Fruit fly (Drosophila melanogaster) whole organism, embryonic: Measurements from ENCODE around the gene CG17996.

Experiments
- Adf1 ChIP-seq: fragments of 200-800 bp; sonication (Bioruptor generic); IDR thresholded peaks from 2 replicates; pipeline ENCODE4 v1.3.6; 2022; ENCODE audit warnings: missing biosample characterization, missing genetic modification characterization
- Asciz ChIP-seq: fragments of 200-800 bp; sonication (Bioruptor generic); optimal IDR thresholded peaks from 2 replicates; lab custom pipeline; 2017; ENCODE audit warnings: missing biosample characterization, mild to moderate bottlenecking, missing genetic modification characterization, missing genetic modification reagents
- B-H2 ChIP-seq: fragments of 200-800 bp; sonication (Bioruptor generic); optimal IDR thresholded peaks from 2 replicates; lab custom pipeline; 2018; ENCODE audit warnings: missing biosample characterization, mild to moderate bottlenecking, missing genetic modification characterization
- Bteb2 ChIP-seq: fragments of 200-800 bp; sonication (Bioruptor generic); optimal IDR thresholded peaks from 2 replicates; lab custom pipeline; 2016; ENCODE audit warnings: missing biosample characterization, missing genetic modification characterization
- C15 ChIP-seq: fragments of 200-800 bp; sonication (Bioruptor generic); IDR thresholded peaks from 3 replicates; pipeline ENCODE4 v1.3.6; 2022; ENCODE audit warnings: missing biosample characterization, missing genetic modification characterization
- CG11093 ChIP-seq: fragments of 200-800 bp; sonication (Bioruptor generic); IDR thresholded peaks from 3 replicates; pipeline ENCODE4 v1.3.6; 2022; ENCODE audit warnings: missing biosample characterization, missing genetic modification characterization
- CG11398 ChIP-seq: fragments of 200-800 bp; sonication (Bioruptor generic); optimal IDR thresholded peaks from 2 replicates; lab custom pipeline; 2016; ENCODE audit warnings: missing biosample characterization, missing genetic modification characterization
- CG12391 ChIP-seq: fragments of 200-800 bp; sonication (Bioruptor generic); optimal IDR thresholded peaks from 3 replicates; lab custom pipeline; 2018; ENCODE audit warnings: missing biosample characterization, mild to moderate bottlenecking, missing genetic modification characterization, moderate library complexity
- CG14667 ChIP-seq: fragments of 200-800 bp; sonication (Bioruptor generic); IDR thresholded peaks from 2 replicates; pipeline ENCODE4 v1.3.6; 2022; ENCODE audit warnings: missing biosample characterization, missing genetic modification characterization
- CG17186 ChIP-seq: fragments of 200-800 bp; sonication (Bioruptor generic); optimal IDR thresholded peaks from 3 replicates; lab custom pipeline; 2017; ENCODE audit warnings: missing biosample characterization, missing genetic modification reagents, missing genetic modification characterization
- CG17912 ChIP-seq: fragments of 200-800 bp; sonication (Bioruptor generic); optimal IDR thresholded peaks from 2 replicates; lab custom pipeline; 2018; ENCODE audit warnings: missing biosample characterization, mild to moderate bottlenecking, missing genetic modification characterization
- CG18262 ChIP-seq: fragments of 200-800 bp; optimal IDR thresholded peaks from 3 replicates; lab custom pipeline; 2019; ENCODE audit warnings: missing biosample characterization, mild to moderate bottlenecking, missing genetic modification characterization, moderate library complexity
- CG2678 ChIP-seq: fragments of 200-800 bp; sonication (Bioruptor generic); optimal IDR thresholded peaks from 3 replicates; lab custom pipeline; 2019; ENCODE audit warnings: missing biosample characterization, mild to moderate bottlenecking, missing genetic modification characterization, moderate library complexity
- CG31441 ChIP-seq: fragments of 200-800 bp; sonication (Bioruptor generic); IDR thresholded peaks from 2 replicates; pipeline ENCODE4 v1.3.6; 2022; ENCODE audit warnings: missing biosample characterization, missing genetic modification characterization
- CG3163 ChIP-seq: fragments of 200-800 bp; sonication (Bioruptor generic); optimal IDR thresholded peaks from 3 replicates; lab custom pipeline; 2016; ENCODE audit warnings: missing biosample characterization, missing genetic modification characterization
- CG32767 ChIP-seq: fragments of 200-800 bp; sonication (Bioruptor generic); IDR thresholded peaks from 2 replicates; pipeline ENCODE4 v1.3.6; 2022; ENCODE audit warnings: missing biosample characterization, missing genetic modification characterization
- CG3838 ChIP-seq: fragments of 200-800 bp; sonication (Bioruptor generic); optimal IDR thresholded peaks from 3 replicates; lab custom pipeline; 2016; ENCODE audit warnings: missing biosample characterization, missing genetic modification characterization
- CG4617 ChIP-seq: fragments of 200-800 bp; sonication (Bioruptor generic); optimal IDR thresholded peaks from 3 replicates; lab custom pipeline; 2016; ENCODE audit warnings: missing biosample characterization, missing genetic modification characterization, borderline replicate concordance
- CG8359 ChIP-seq: fragments of 200-800 bp; sonication (Bioruptor generic); optimal IDR thresholded peaks from 2 replicates; lab custom pipeline; 2017; ENCODE audit warnings: missing biosample characterization, mild to moderate bottlenecking, missing genetic modification characterization, borderline replicate concordance
- CG9609 ChIP-seq: fragments of 200-800 bp; sonication (Bioruptor generic); optimal IDR thresholded peaks from 3 replicates; lab custom pipeline; 2016; ENCODE audit warnings: missing biosample characterization, missing genetic modification characterization
- Dfd ChIP-seq, 2 experiments: fragments of >200 bp; optimal IDR thresholded peaks; 2 replicates each; lab custom pipeline; 2017; ENCODE audit warnings: missing biosample characterization in 2 of 2, missing genetic modification characterization in 2 of 2
- Elba2 ChIP-seq: fragments of 200-800 bp; sonication (Bioruptor generic); optimal IDR thresholded peaks from 3 replicates; lab custom pipeline; 2016; ENCODE audit warnings: missing biosample characterization, missing genetic modification characterization
- Fer1 ChIP-seq: fragments of 200-800 bp; sonication (Bioruptor generic); optimal IDR thresholded peaks from 2 replicates; lab custom pipeline; 2017; ENCODE audit warnings: missing biosample characterization, mild to moderate bottlenecking, missing genetic modification characterization
- Lim3 ChIP-seq: fragments of 200-800 bp; sonication (Bioruptor generic); IDR thresholded peaks from 2 replicates; pipeline ENCODE4 v1.3.6; 2022; ENCODE audit warnings: missing biosample characterization, missing genetic modification characterization
- Neu2 ChIP-seq: fragments of 200-800 bp; sonication (Bioruptor generic); optimal IDR thresholded peaks from 3 replicates; lab custom pipeline; 2016; ENCODE audit warnings: missing biosample characterization, missing genetic modification characterization, borderline replicate concordance
- Nf-YA ChIP-seq: fragments of 200-800 bp; sonication (Bioruptor generic); IDR thresholded peaks from 2 replicates; pipeline ENCODE4 v1.3.6; 2022; ENCODE audit warnings: missing biosample characterization, missing genetic modification characterization
- Rfx ChIP-seq: fragments of 200-800 bp; sonication (Bioruptor generic); IDR thresholded peaks from 2 replicates; pipeline ENCODE4 v1.3.6; 2022; ENCODE audit warnings: missing biosample characterization, missing genetic modification characterization
- ac ChIP-seq: fragments of 200-800 bp; sonication (Bioruptor generic); optimal IDR thresholded peaks from 3 replicates; lab custom pipeline; 2017; ENCODE audit warnings: missing biosample characterization, mild to moderate bottlenecking, missing genetic modification characterization
- al ChIP-seq: fragments of 200-800 bp; sonication (Bioruptor generic); IDR thresholded peaks from 2 replicates; pipeline ENCODE4 v1.3.6; 2022; ENCODE audit warnings: missing biosample characterization, missing genetic modification characterization
- aop ChIP-seq: fragments of 200-800 bp; sonication (Bioruptor generic); IDR thresholded peaks from 2 replicates; pipeline ENCODE4 v1.3.6; 2022; ENCODE audit warnings: missing biosample characterization, missing genetic modification characterization
- bab2 ChIP-seq: fragments of 200-800 bp; sonication (Bioruptor generic); optimal IDR thresholded peaks from 2 replicates; lab custom pipeline; 2016; ENCODE audit warnings: missing biosample characterization, missing genetic modification characterization
- cad ChIP-seq: fragments of >200 bp; optimal IDR thresholded peaks from 2 replicates; lab custom pipeline; 2017; ENCODE audit warnings: missing biosample characterization, missing genetic modification characterization
- en ChIP-seq: fragments of 200-800 bp; sonication (Bioruptor generic); optimal IDR thresholded peaks from 2 replicates; lab custom pipeline; 2016; ENCODE audit warnings: missing biosample characterization, missing genetic modification characterization
- gcm2 ChIP-seq: fragments of 200-800 bp; sonication (Bioruptor generic); optimal IDR thresholded peaks from 2 replicates; lab custom pipeline; 2016; ENCODE audit warnings: missing biosample characterization, missing genetic modification characterization
- gfzf ChIP-seq: fragments of 200-800 bp; sonication (Bioruptor generic); optimal IDR thresholded peaks from 2 replicates; lab custom pipeline; 2016; ENCODE audit warnings: missing biosample characterization, mild to moderate bottlenecking, missing genetic modification characterization, moderate library complexity
- ham ChIP-seq: fragments of 200-800 bp; sonication (Bioruptor generic); IDR thresholded peaks from 2 replicates; pipeline ENCODE4 v1.3.6; 2022; ENCODE audit warnings: missing biosample characterization, missing genetic modification characterization
- hbn ChIP-seq: fragments of 200-800 bp; sonication (Bioruptor generic); IDR thresholded peaks from 2 replicates; pipeline ENCODE4 v1.3.6; 2022; ENCODE audit warnings: missing biosample characterization, missing genetic modification characterization; ENCODE audit not compliant: partially characterized antibody
- kah ChIP-seq: fragments of 200-800 bp; sonication (Bioruptor generic); optimal IDR thresholded peaks from 2 replicates; lab custom pipeline; 2018; ENCODE audit warnings: missing biosample characterization, mild to moderate bottlenecking, missing genetic modification characterization
- lola ChIP-seq, 3 experiments: fragments of >200 bp in 2 of 3; fragments of 200-800 bp in 1 of 3; sonication (Bioruptor generic) in 1 of 3; optimal IDR thresholded peaks; 2 replicates each; lab custom pipeline; 2017 to 2019; ENCODE audit warnings: missing biosample characterization in 3 of 3, missing genetic modification characterization in 3 of 3, mild to moderate bottlenecking in 1 of 3, moderate library complexity in 1 of 3
- nerfin-1 ChIP-seq: fragments of 200-800 bp; sonication (Bioruptor generic); optimal IDR thresholded peaks from 3 replicates; lab custom pipeline; 2019; ENCODE audit warnings: missing biosample characterization, mild to moderate bottlenecking, missing genetic modification characterization, moderate library complexity
- otp ChIP-seq: fragments of 200-800 bp; sonication (Bioruptor generic); IDR thresholded peaks from 3 replicates; pipeline ENCODE4, ENCODE4 v1.3.6; 2022; ENCODE audit warnings: missing biosample characterization, missing genetic modification characterization
- prd ChIP-seq, 3 experiments: fragments of >200 bp in 2 of 3; fragments of 200-800 bp in 1 of 3; sonication (Bioruptor generic) in 1 of 3; optimal IDR thresholded peaks in 2 of 3; IDR thresholded peaks in 1 of 3; 2 replicates in 2 of 3; 3 replicates in 1 of 3; pipeline versions ENCODE4 v1.3.6 to Lab custom; 2017 to 2022; ENCODE audit warnings: missing biosample characterization in 1 of 3, missing genetic modification characterization in 1 of 3
- run ChIP-seq: fragments of 200-800 bp; sonication (Bioruptor generic); optimal IDR thresholded peaks from 3 replicates; lab custom pipeline; 2018; ENCODE audit warnings: missing biosample characterization, mild to moderate bottlenecking, missing genetic modification characterization
- sc ChIP-seq, 3 experiments: fragments of >200 bp in 2 of 3; fragments of 200-800 bp in 1 of 3; sonication (Bioruptor generic) in 1 of 3; optimal IDR thresholded peaks; 2 replicates in 2 of 3; 3 replicates in 1 of 3; lab custom pipeline; 2017; ENCODE audit warnings: mild to moderate bottlenecking in 1 of 3, missing biosample characterization in 1 of 3, missing genetic modification characterization in 1 of 3, missing genetic modification reagents in 1 of 3
- sd ChIP-seq: fragments of 200-800 bp; sonication (Bioruptor generic); optimal IDR thresholded peaks from 3 replicates; lab custom pipeline; 2018; ENCODE audit warnings: missing biosample characterization, mild to moderate bottlenecking, missing genetic modification characterization, moderate library complexity
- vvl ChIP-seq: fragments of 200-800 bp; sonication (Bioruptor generic); IDR thresholded peaks from 2 replicates; pipeline ENCODE4 v1.3.6; 2022; ENCODE audit warnings: missing biosample characterization, missing genetic modification characterization
- wdn ChIP-seq: fragments of 200-800 bp; sonication (Bioruptor generic); IDR thresholded peaks from 2 replicates; pipeline ENCODE4 v1.3.6; 2022; ENCODE audit warnings: missing biosample characterization, missing genetic modification characterization
- wor ChIP-seq: fragments of 200-800 bp; sonication (Bioruptor generic); IDR thresholded peaks from 2 replicates; pipeline ENCODE4 v1.3.6; 2022; ENCODE audit warnings: missing biosample characterization, missing genetic modification characterization
- zf30C ChIP-seq: fragments of 200-800 bp; sonication (Bioruptor generic); optimal IDR thresholded peaks from 3 replicates; lab custom pipeline; 2018; ENCODE audit warnings: missing biosample characterization, mild to moderate bottlenecking, missing genetic modification characterization

The CG17996 gene

dm6 chr2L:16684908-16685611, 45.8 kb downstream of the CG17996 start (continued):
- TF ChIP-seq bab2 (GFP tag; lab: Kevin White, UChicago) (no peak), CG9609 (no peak), aop (GFP tag; lab: Robert Waterston, UW) (no peak), CG4617 (GFP tag; lab: Kevin White, UChicago) (no peak), Elba2 (GFP tag; lab: Kevin White, UChicago) (no peak), C15 (GFP tag; lab: Robert Waterston, UW) (no peak), ac (no peak), CG11398 (GFP tag; lab: Kevin White, UChicago) (no peak), CG31441 (peak; percentile 66), wdn (GFP tag; lab: Robert Waterston, UW) (no peak), CG2678 (tag; lab: Kevin White, UChicago) (peak; percentile 89), al (GFP tag; lab: Robert Waterston, UW) (no peak), CG3163 (no peak), gcm2 (GFP tag; lab: Kevin White, UChicago) (no peak), ham (GFP tag; lab: Robert Waterston, UW) (no peak), Lim3 (no peak), Neu2 (no peak), CG32767 (peak; percentile 12; the same call in 1 of the 2 replicates), Nf-YA (GFP tag; lab: Robert Waterston, UW) (no peak), lola (GFP tag; optimal IDR thresholded peaks at IDR 0.05; lab: Kevin White, UChicago) (peak in 1 of 3 experiments; percentile 33), en (GFP tag; lab: Kevin White, UChicago) (no peak), Asciz (peak; percentile 53), zf30C (GFP tag; lab: Kevin White, UChicago) (no peak), Bteb2 (GFP tag; lab: Kevin White, UChicago) (no peak), Dfd (GFP tag; optimal IDR thresholded peaks at IDR 0.05; lab: Kevin White, UChicago) (no peak), CG14667 (GFP tag; lab: Robert Waterston, UW) (no peak), CG17186 (GFP tag; lab: Kevin White, UChicago) (no peak), wor (no peak), CG17912 (GFP tag; lab: Kevin White, UChicago) (no peak), run (tag; lab: Kevin White, UChicago) (peak; percentile 52), Rfx (GFP tag; lab: Robert Waterston, UW) (no peak; the same call in 1 of the 2 replicates), Adf1 (GFP tag; lab: Robert Waterston, UW) (no peak), gfzf (GFP tag; lab: Kevin White, UChicago) (no peak), cad (no peak), hbn (0 out of 2 replicates have a peak, but pooled peaks have one; percentile 18), CG18262 (peak; percentile 87), nerfin-1 (no peak), otp (no peak), sd (tag; lab: Kevin White, UChicago) (no peak), prd (optimal IDR thresholded peaks at IDR 0.05; lab: Kevin White, UChicago) (no peak), prd (GFP tag; IDR thresholded peaks at IDR 0.05; lab: Robert Waterston, UW) (0 out of 3 replicates have a peak, but pooled peaks have one; percentile 24), sc (optimal IDR thresholded peaks at IDR 0.05; lab: Kevin White, UChicago) (no peak), sc (GFP tag; optimal IDR thresholded peaks at IDR 0.05; lab: Kevin White, UChicago) (no peak), vvl (no peak), CG11093 (GFP tag; lab: Robert Waterston, UW) (no peak), CG8359 (no peak), B-H2 (GFP tag; lab: Kevin White, UChicago) (peak; percentile 31), CG12391 (tag; lab: Kevin White, UChicago) (peak; percentile 63), Fer1 (GFP tag; lab: Kevin White, UChicago) (peak; percentile 77), CG3838 (GFP tag; lab: Kevin White, UChicago) (no peak), kah (GFP tag; lab: Kevin White, UChicago) (peak; percentile 47)
